Fruit fly (Drosophila melanogaster) whole organism, embryonic: ENCODE measurements around the gene pygo.
A peak's percentile ranks its signal among the peaks of the same experiment; 100 is the strongest.

Experiments used
- Aef1 ChIP-seq: fragments of 200-800 bp; sonication (Bioruptor generic); IDR thresholded peaks from 3 replicates; pipeline ENCODE4 v1.3.6; 2022; ENCODE audit warnings: missing biosample characterization, missing genetic modification characterization
- Antp ChIP-seq: fragments of 200-800 bp; sonication (Bioruptor generic); optimal IDR thresholded peaks from 3 replicates; lab custom pipeline; 2016; ENCODE audit warnings: missing biosample characterization, missing genetic modification characterization
- B-H2 ChIP-seq: fragments of 200-800 bp; sonication (Bioruptor generic); optimal IDR thresholded peaks from 2 replicates; lab custom pipeline; 2018; ENCODE audit warnings: missing biosample characterization, mild to moderate bottlenecking, missing genetic modification characterization
- CG10543 ChIP-seq: fragments of 200-800 bp; sonication (Bioruptor generic); optimal IDR thresholded peaks from 3 replicates; lab custom pipeline; 2017; ENCODE audit warnings: missing biosample characterization, mild to moderate bottlenecking, missing genetic modification characterization, moderate library complexity
- CG11247 ChIP-seq: fragments of 200-800 bp; sonication (Bioruptor generic); IDR thresholded peaks from 2 replicates; pipeline ENCODE4 v1.3.6; 2022; ENCODE audit warnings: missing biosample characterization, missing genetic modification characterization
- CG11504 ChIP-seq: fragments of 200-800 bp; sonication (Bioruptor generic); optimal IDR thresholded peaks from 3 replicates; lab custom pipeline; 2019; ENCODE audit warnings: missing biosample characterization, mild to moderate bottlenecking, missing genetic modification characterization, moderate library complexity
- CG11560 ChIP-seq: fragments of 200-800 bp; sonication (Bioruptor generic); IDR thresholded peaks from 3 replicates; pipeline ENCODE4 v1.3.6; 2022; ENCODE audit warnings: missing biosample characterization, missing genetic modification characterization
- CG15696 ChIP-seq: fragments of 200-800 bp; sonication (Bioruptor generic); optimal IDR thresholded peaks from 2 replicates; lab custom pipeline; 2019; ENCODE audit warnings: missing biosample characterization, mild to moderate bottlenecking, missing genetic modification characterization, moderate library complexity
- CG17802 ChIP-seq: fragments of 200-800 bp; sonication (Bioruptor generic); optimal IDR thresholded peaks from 2 replicates; lab custom pipeline; 2018; ENCODE audit warnings: missing biosample characterization, mild to moderate bottlenecking, missing genetic modification characterization, moderate library complexity
- CG2678 ChIP-seq: fragments of 200-800 bp; sonication (Bioruptor generic); optimal IDR thresholded peaks from 3 replicates; lab custom pipeline; 2019; ENCODE audit warnings: missing biosample characterization, mild to moderate bottlenecking, missing genetic modification characterization, moderate library complexity
- CG31388 ChIP-seq: fragments of 200-800 bp; sonication (Bioruptor generic); optimal IDR thresholded peaks from 2 replicates; lab custom pipeline; 2016; ENCODE audit warnings: missing biosample characterization, missing genetic modification characterization
- CG3281 ChIP-seq: fragments of 200-800 bp; sonication (Bioruptor generic); optimal IDR thresholded peaks from 3 replicates; lab custom pipeline; 2017; ENCODE audit warnings: missing biosample characterization, mild to moderate bottlenecking, missing genetic modification characterization
- CG42726 ChIP-seq: fragments of 200-800 bp; sonication (Bioruptor generic); IDR thresholded peaks from 2 replicates; pipeline ENCODE4 v1.3.6; 2022; ENCODE audit warnings: missing biosample characterization, missing genetic modification characterization; ENCODE audit not compliant: partially characterized antibody
- CG4282 ChIP-seq: fragments of 200-800 bp; sonication (Bioruptor generic); optimal IDR thresholded peaks from 2 replicates; lab custom pipeline; 2016; ENCODE audit warnings: missing biosample characterization, missing genetic modification characterization
- CG8359 ChIP-seq: fragments of 200-800 bp; sonication (Bioruptor generic); optimal IDR thresholded peaks from 2 replicates; lab custom pipeline; 2017; ENCODE audit warnings: missing biosample characterization, mild to moderate bottlenecking, missing genetic modification characterization, borderline replicate concordance
- CG8924 ChIP-seq: fragments of 200-800 bp; optimal IDR thresholded peaks from 3 replicates; lab custom pipeline; 2019; ENCODE audit warnings: missing biosample characterization, mild to moderate bottlenecking, missing genetic modification characterization, moderate library complexity
- CG9817 ChIP-seq: fragments of 200-800 bp; sonication (Bioruptor generic); optimal IDR thresholded peaks from 2 replicates; lab custom pipeline; 2018; ENCODE audit warnings: missing biosample characterization, mild to moderate bottlenecking, missing genetic modification characterization, moderate library complexity
- CrebB ChIP-seq: fragments of 200-800 bp; sonication (Bioruptor generic); optimal IDR thresholded peaks from 3 replicates; lab custom pipeline; 2018; ENCODE audit warnings: missing biosample characterization, mild to moderate bottlenecking, missing genetic modification characterization
- Deaf1 ChIP-seq: fragments of 200-800 bp; optimal IDR thresholded peaks from 3 replicates; lab custom pipeline; 2019; ENCODE audit warnings: missing biosample characterization, mild to moderate bottlenecking, missing genetic modification characterization, moderate library complexity
- Dll ChIP-seq: fragments of 200-800 bp; sonication (Bioruptor generic); IDR thresholded peaks from 4 replicates; pipeline ENCODE4 v1.3.6; 2022; ENCODE audit warnings: missing biosample characterization, missing genetic modification characterization; ENCODE audit not compliant: partially characterized antibody
- H2.0 ChIP-seq: fragments of 200-800 bp; sonication (Bioruptor generic); IDR thresholded peaks from 2 replicates; pipeline ENCODE4 v1.3.6; 2022; ENCODE audit warnings: missing biosample characterization, missing genetic modification characterization
- HHEX ChIP-seq: fragments of 200-800 bp; sonication (Bioruptor generic); optimal IDR thresholded peaks from 3 replicates; lab custom pipeline; 2017; ENCODE audit warnings: missing biosample characterization, mild to moderate bottlenecking, missing genetic modification characterization, missing genetic modification reagents
- Hmr ChIP-seq: fragments of 200-800 bp; sonication (Bioruptor generic); optimal IDR thresholded peaks from 3 replicates; lab custom pipeline; 2017; ENCODE audit warnings: mild to moderate bottlenecking, missing biosample characterization, missing genetic modification reagents, missing genetic modification characterization
- Lpt ChIP-seq: fragments of >200 bp; optimal IDR thresholded peaks from 2 replicates; lab custom pipeline; 2018; ENCODE audit warnings: missing biosample characterization, missing genetic modification characterization
- Mes4 ChIP-seq: fragments of 200-800 bp; sonication (Bioruptor generic); optimal IDR thresholded peaks from 2 replicates; lab custom pipeline; 2016; ENCODE audit warnings: missing biosample characterization, missing genetic modification characterization
- Nf-YA ChIP-seq: fragments of 200-800 bp; sonication (Bioruptor generic); IDR thresholded peaks from 2 replicates; pipeline ENCODE4 v1.3.6; 2022; ENCODE audit warnings: missing biosample characterization, missing genetic modification characterization
- Poxn ChIP-seq: fragments of 200-800 bp; sonication (Bioruptor generic); IDR thresholded peaks from 2 replicates; pipeline ENCODE4 v1.3.6; 2022; ENCODE audit warnings: missing biosample characterization, missing genetic modification characterization
- Sry-β ChIP-seq: fragments of 200-800 bp; sonication (Bioruptor generic); optimal IDR thresholded peaks from 2 replicates; lab custom pipeline; 2018; ENCODE audit warnings: missing biosample characterization, mild to moderate bottlenecking, missing genetic modification characterization, moderate library complexity
- Stat92E ChIP-seq, 3 experiments: fragments of >200 bp in 2 of 3; fragments of 200-800 bp in 1 of 3; sonication (Bioruptor generic) in 1 of 3; optimal IDR thresholded peaks; 2 replicates each; lab custom pipeline; 2017 to 2019; ENCODE audit warnings: missing biosample characterization in 3 of 3, missing genetic modification characterization in 3 of 3, mild to moderate bottlenecking in 1 of 3, moderate library complexity in 1 of 3
- Xrp1 ChIP-seq: fragments of 200-800 bp; sonication (Bioruptor generic); IDR thresholded peaks from 2 replicates; pipeline ENCODE4 v1.3.6; 2022; ENCODE audit warnings: missing biosample characterization, missing genetic modification characterization
- ab ChIP-seq: fragments of 200-800 bp; sonication (Bioruptor generic); optimal IDR thresholded peaks from 2 replicates; lab custom pipeline; 2016; ENCODE audit warnings: missing biosample characterization, missing genetic modification characterization
- ap ChIP-seq: fragments of 200-800 bp; sonication (Bioruptor generic); IDR thresholded peaks from 2 replicates; pipeline ENCODE4 v1.3.6; 2022; ENCODE audit warnings: missing biosample characterization, missing genetic modification characterization
- caup ChIP-seq: fragments of 200-800 bp; sonication (Bioruptor generic); optimal IDR thresholded peaks from 3 replicates; lab custom pipeline; 2017; ENCODE audit warnings: missing biosample characterization, mild to moderate bottlenecking, missing genetic modification characterization, moderate library complexity; ENCODE audit not compliant: severe bottlenecking
- cg ChIP-seq: fragments of 200-800 bp; sonication (Bioruptor generic); optimal IDR thresholded peaks from 3 replicates; lab custom pipeline; 2019; ENCODE audit warnings: missing biosample characterization, mild to moderate bottlenecking, missing genetic modification characterization, moderate library complexity
- dan ChIP-seq: fragments of 200-800 bp; sonication (Bioruptor generic); IDR thresholded peaks from 2 replicates; pipeline ENCODE4 v1.3.6; 2022; ENCODE audit warnings: missing biosample characterization, missing genetic modification characterization
- eve ChIP-seq, 2 experiments: fragments of >200 bp; optimal IDR thresholded peaks; 2 replicates each; lab custom pipeline; 2017; ENCODE audit warnings: missing biosample characterization in 2 of 2, missing genetic modification characterization in 2 of 2
- fd102C ChIP-seq: fragments of 200-800 bp; sonication (Bioruptor generic); optimal IDR thresholded peaks from 2 replicates; lab custom pipeline; 2018; ENCODE audit warnings: missing biosample characterization, mild to moderate bottlenecking, missing genetic modification characterization, moderate library complexity
- fru ChIP-seq: fragments of >200 bp; optimal IDR thresholded peaks from 2 replicates; lab custom pipeline; 2017
- gcm2 ChIP-seq: fragments of 200-800 bp; sonication (Bioruptor generic); optimal IDR thresholded peaks from 2 replicates; lab custom pipeline; 2016; ENCODE audit warnings: missing biosample characterization, missing genetic modification characterization
- insv ChIP-seq, 2 experiments: fragments of 200-800 bp; sonication (Bioruptor generic); optimal IDR thresholded peaks; 3 replicates each; lab custom pipeline; 2016 to 2018; ENCODE audit warnings: missing biosample characterization in 2 of 2, missing genetic modification characterization in 2 of 2
- inv ChIP-seq: fragments of 200-800 bp; sonication (Bioruptor generic); IDR thresholded peaks from 2 replicates; pipeline ENCODE4 v1.3.6; 2022; ENCODE audit warnings: missing biosample characterization, missing genetic modification characterization; ENCODE audit not compliant: partially characterized antibody
- klu ChIP-seq: fragments of 200-800 bp; sonication (Bioruptor generic); IDR thresholded peaks from 2 replicates; pipeline ENCODE4 v1.3.6; 2022; ENCODE audit warnings: missing biosample characterization, missing genetic modification characterization
- odd ChIP-seq: fragments of 200-800 bp; sonication (Bioruptor generic); optimal IDR thresholded peaks from 2 replicates; lab custom pipeline; 2017; ENCODE audit warnings: missing biosample characterization, mild to moderate bottlenecking, missing genetic modification characterization
- org-1 ChIP-seq: fragments of 200-800 bp; sonication (Bioruptor generic); optimal IDR thresholded peaks from 2 replicates; lab custom pipeline; 2017; ENCODE audit warnings: missing biosample characterization, missing genetic modification characterization
- otp ChIP-seq: fragments of 200-800 bp; sonication (Bioruptor generic); IDR thresholded peaks from 3 replicates; pipeline ENCODE4, ENCODE4 v1.3.6; 2022; ENCODE audit warnings: missing biosample characterization, missing genetic modification characterization
- sd ChIP-seq: fragments of 200-800 bp; sonication (Bioruptor generic); optimal IDR thresholded peaks from 3 replicates; lab custom pipeline; 2018; ENCODE audit warnings: missing biosample characterization, mild to moderate bottlenecking, missing genetic modification characterization, moderate library complexity
- stwl ChIP-seq: fragments of 200-800 bp; sonication (Bioruptor generic); optimal IDR thresholded peaks from 3 replicates; lab custom pipeline; 2018; ENCODE audit warnings: missing biosample characterization, mild to moderate bottlenecking, missing genetic modification characterization, moderate library complexity
- tll ChIP-seq, 2 experiments: fragments of 200-800 bp in 1 of 2; fragments of >200 bp in 1 of 2; sonication (Bioruptor generic) in 1 of 2; optimal IDR thresholded peaks; 2 replicates each; lab custom pipeline; 2017 to 2019; ENCODE audit warnings: missing biosample characterization in 2 of 2, missing genetic modification characterization in 2 of 2, mild to moderate bottlenecking in 1 of 2, moderate library complexity in 1 of 2
- unc-4 ChIP-seq: fragments of 200-800 bp; sonication (Bioruptor generic); IDR thresholded peaks from 2 replicates; pipeline ENCODE4 v1.3.6; 2022; ENCODE audit warnings: missing biosample characterization, missing genetic modification characterization; ENCODE audit not compliant: partially characterized antibody
- vnd ChIP-seq: fragments of 200-800 bp; sonication (Bioruptor generic); IDR thresholded peaks from 3 replicates; pipeline ENCODE4 v1.3.6; 2022; ENCODE audit warnings: missing biosample characterization, missing genetic modification characterization; ENCODE audit not compliant: partially characterized antibody

The pygo gene

dm6 chr3R:31566738-31567137, 13.8 kb downstream of the pygo start (continued):
- TF ChIP-seq vnd: no peak
- no peak for TF ChIP-seq Sry-β (GFP tag; lab: Kevin White, UChicago)
- no peak for TF ChIP-seq Poxn (GFP tag; lab: Robert Waterston, UW)
- TF ChIP-seq sd (tag; lab: Kevin White, UChicago): no peak
- no peak for TF ChIP-seq eve (GFP tag; optimal IDR thresholded peaks at IDR 0.05; lab: Kevin White, UChicago)
- TF ChIP-seq Hmr (GFP tag; lab: Kevin White, UChicago): no peak
- TF ChIP-seq otp (GFP tag; lab: Robert Waterston, UW): peak; percentile 78; the same call in 2 of the 3 replicates
- TF ChIP-seq B-H2 (GFP tag; lab: Kevin White, UChicago): no peak
- no peak for TF ChIP-seq Deaf1 (tag; lab: Kevin White, UChicago)
- TF ChIP-seq CrebB (tag; lab: Kevin White, UChicago): no peak
- TF ChIP-seq CG4282: no peak
- no peak for TF ChIP-seq cg (GFP tag; lab: Kevin White, UChicago)
- TF ChIP-seq ab (GFP tag; lab: Kevin White, UChicago): no peak
- TF ChIP-seq CG42726 (GFP tag; lab: Robert Waterston, UW): no peak
- TF ChIP-seq fd102C (GFP tag; lab: Kevin White, UChicago): no peak
- no peak for TF ChIP-seq CG10543
- TF ChIP-seq Antp: peak; percentile 36
- no peak for TF ChIP-seq CG11504 (tag; lab: Kevin White, UChicago)
- peak; percentile 44 for TF ChIP-seq CG15696 (tag; lab: Kevin White, UChicago)
- no peak for TF ChIP-seq fru (lab: Kevin White, UChicago)
- peak; percentile 4 for TF ChIP-seq CG8359 (GFP tag; lab: Kevin White, UChicago)
- TF ChIP-seq CG8924 (tag; lab: Kevin White, UChicago): peak; percentile 32
- no peak for TF ChIP-seq CG2678
- no peak for TF ChIP-seq dan (GFP tag; lab: Robert Waterston, UW)
- TF ChIP-seq tll (GFP tag; optimal IDR thresholded peaks at IDR 0.05; lab: Kevin White, UChicago): no peak
- no peak for TF ChIP-seq gcm2 (GFP tag; lab: Kevin White, UChicago)
- no peak for TF ChIP-seq CG31388
- peak; percentile 84 for TF ChIP-seq Xrp1 (GFP tag; lab: Robert Waterston, UW)
- no peak for TF ChIP-seq klu (GFP tag; lab: Robert Waterston, UW)
- no peak for TF ChIP-seq Dll
- TF ChIP-seq Nf-YA (GFP tag; lab: Robert Waterston, UW): 0 out of 2 replicates have a peak, but pooled peaks have one; percentile 56
- TF ChIP-seq unc-4 (GFP tag; lab: Robert Waterston, UW): no peak
- TF ChIP-seq Lpt (GFP tag; lab: Kevin White, UChicago): no peak
- TF ChIP-seq Aef1 (GFP tag; lab: Robert Waterston, UW): peak; percentile 47; the same call in 2 of the 3 replicates
- peak; percentile 15; the same call in 1 of the 2 replicates for TF ChIP-seq CG11247 (GFP tag; lab: Robert Waterston, UW)
- 0 out of 2 replicates have a peak, but pooled peaks have one; percentile 30 for TF ChIP-seq H2.0
- TF ChIP-seq CG3281 (GFP tag; lab: Kevin White, UChicago): no peak
- no peak for TF ChIP-seq Mes4 (GFP tag; lab: Kevin White, UChicago)
- TF ChIP-seq org-1 (GFP tag; lab: Kevin White, UChicago): peak; percentile 19
- TF ChIP-seq Stat92E (GFP tag; optimal IDR thresholded peaks at IDR 0.05; lab: Kevin White, UChicago): peak in 1 of 3 experiments; percentile 26
- no peak for TF ChIP-seq stwl (tag; lab: Kevin White, UChicago)
- TF ChIP-seq inv (GFP tag; lab: Robert Waterston, UW): no peak
- no peak for TF ChIP-seq CG11560 (tag; lab: Robert Waterston, UW)
- no peak for TF ChIP-seq CG9817 (tag; lab: Kevin White, UChicago)
- TF ChIP-seq insv (GFP tag; optimal IDR thresholded peaks at IDR 0.05; lab: Kevin White, UChicago): no peak
- TF ChIP-seq CG17802: peak; percentile 25
- TF ChIP-seq odd: no peak
- TF ChIP-seq caup (GFP tag; lab: Kevin White, UChicago): no peak
- peak; percentile 9 for TF ChIP-seq HHEX (GFP tag; lab: Kevin White, UChicago)
- TF ChIP-seq ap: 0 out of 2 replicates have a peak, but pooled peaks have one; percentile 44
